Fruit fly (Drosophila melanogaster): ENCODE measurements around the gene CG13042.

The CG13042 gene

dm6 chr3L:16277135-16277534 lies 31.1 kb downstream of the CG13042 start, which contains the start of gene CG13065:
Gene CG13065 (plus strand): TSS chr3L:16277435.
- no peak for TF ChIP-seq CrebA (GFP tag; optimal IDR thresholded peaks at IDR 0.05; ENCODE audit: borderline replicate concordance)

dm6 chr3L:16275391-16276017 lies 32.8 kb downstream of the CG13042 start:
- no peak for TF ChIP-seq CG32264 (GFP tag; optimal IDR thresholded peaks at IDR 0.05)
- TF ChIP-seq GATAd (GFP tag; optimal IDR thresholded peaks at IDR 0.05) = no peak
- no peak for TF ChIP-seq Myc (optimal IDR thresholded peaks at IDR 0.05)
- no peak for TF ChIP-seq usp (GFP tag; optimal IDR thresholded peaks at IDR 0.05)
- TF ChIP-seq foxo (GFP tag; optimal IDR thresholded peaks at IDR 0.05) = no peak
- TF ChIP-seq sage (GFP tag; optimal IDR thresholded peaks at IDR 0.05) = no peak
- no peak for TF ChIP-seq Hr78 (GFP tag; optimal IDR thresholded peaks at IDR 0.05)
- no peak for TF ChIP-seq dl (GFP tag; optimal IDR thresholded peaks at IDR 0.05; ENCODE audit: insufficient read depth in 1 of 2, partially characterized antibody in 2 of 2)
- no peak for TF ChIP-seq Vsx2 (GFP tag; optimal IDR thresholded peaks at IDR 0.05; ENCODE audit: partially characterized antibody)
- TF ChIP-seq h (GFP tag; optimal IDR thresholded peaks at IDR 0.05) = no peak
- TF ChIP-seq woc (GFP tag; optimal IDR thresholded peaks at IDR 0.05) = no peak
- TF ChIP-seq N (GFP tag; optimal IDR thresholded peaks at IDR 0.05) = no peak
- TF ChIP-seq jim (GFP tag; optimal IDR thresholded peaks at IDR 0.05) = no peak
- no peak for TF ChIP-seq dsf (GFP tag; optimal IDR thresholded peaks at IDR 0.05; ENCODE audit: borderline replicate concordance)
- no peak for TF ChIP-seq fru (GFP tag; optimal IDR thresholded peaks at IDR 0.05)
- no peak for TF ChIP-seq br (GFP tag; optimal IDR thresholded peaks at IDR 0.05)

- TF ChIP-seq Jra (GFP tag; optimal IDR thresholded peaks at IDR 0.05) = no peak
- no peak for TF ChIP-seq tai (GFP tag; optimal IDR thresholded peaks at IDR 0.05)
- no peak for TF ChIP-seq h (GFP tag; optimal IDR thresholded peaks at IDR 0.05)
- no peak for TF ChIP-seq lola (GFP tag; optimal IDR thresholded peaks at IDR 0.05)
Measured at dm6 chr3L:16272338-16272959, 35.8 kb downstream of the CG13042 start, which contains the start of gene CG13066. Gene CG13066 (plus strand): TSS chr3L:16272909.

- TF ChIP-seq psq (GFP tag; optimal IDR thresholded peaks at IDR 0.05) = no peak
- TF ChIP-seq h (GFP tag; optimal IDR thresholded peaks at IDR 0.05) = no peak
- TF ChIP-seq foxo (GFP tag; optimal IDR thresholded peaks at IDR 0.05) = no peak
- TF ChIP-seq dsf (GFP tag; optimal IDR thresholded peaks at IDR 0.05; ENCODE audit: borderline replicate concordance) = no peak
- TF ChIP-seq Mio (GFP tag; optimal IDR thresholded peaks at IDR 0.05) = no peak
- TF ChIP-seq ey (GFP tag; optimal IDR thresholded peaks at IDR 0.05) = no peak
- TF ChIP-seq Dfd (GFP tag; optimal IDR thresholded peaks at IDR 0.05) = no peak
- TF ChIP-seq usp (GFP tag; optimal IDR thresholded peaks at IDR 0.05) = no peak
- TF ChIP-seq Rel (GFP tag; optimal IDR thresholded peaks at IDR 0.05) = no peak
- TF ChIP-seq Rel (tag; optimal IDR thresholded peaks at IDR 0.05) = no peak
- no peak for TF ChIP-seq GATAd (GFP tag; optimal IDR thresholded peaks at IDR 0.05)
- TF ChIP-seq dmrt93B (GFP tag; optimal IDR thresholded peaks at IDR 0.05) = no peak
Measured at dm6 chr3L:16270802-16271332, 37.4 kb downstream of the CG13042 start, which contains the start of the genes CG34248 and CG13067. Gene CG34248 (minus strand): TSS chr3L:16270902. Gene CG13067 (plus strand): TSS chr3L:16271282.

dm6 chr3L:16269092-16269491 lies 39.2 kb downstream of the CG13042 start, which contains the start of gene CG13068:
Gene CG13068 (plus strand): TSS chr3L:16269392.
- TF ChIP-seq pan (optimal IDR thresholded peaks at IDR 0.05) (no peak), tai (GFP tag; optimal IDR thresholded peaks at IDR 0.05) (no peak), HLH106 (tag; optimal IDR thresholded peaks at IDR 0.05) (no peak)

- TF ChIP-seq Dif (GFP tag; optimal IDR thresholded peaks at IDR 0.05; ENCODE audit: partially characterized antibody) (no peak), N (GFP tag; optimal IDR thresholded peaks at IDR 0.05) (no peak), HLH106 (tag; optimal IDR thresholded peaks at IDR 0.05) (peak; percentile 40)
Measured at dm6 chr3L:16268106-16268733, 40.1 kb downstream of the CG13042 start, which contains the start of gene CG4950. Gene CG4950 (minus strand): TSS chr3L:16268156.

All from whole organism, wandering third instar larva.